Fruit fly (Drosophila melanogaster): ENCODE results near the gene Trp1.

- TF ChIP-seq Hr78 (GFP tag; optimal IDR thresholded peaks at IDR 0.05) (no peak), foxo (GFP tag; optimal IDR thresholded peaks at IDR 0.05) (peak in 1 of 2 experiments; percentile 87), Rel (GFP tag; optimal IDR thresholded peaks at IDR 0.05) (no peak), Rel (tag; optimal IDR thresholded peaks at IDR 0.05) (peak; percentile 51), OdsH (GFP tag; optimal IDR thresholded peaks at IDR 0.05) (peak; percentile 79), CG9705 (GFP tag; optimal IDR thresholded peaks at IDR 0.05) (peak; percentile 61), usp (GFP tag; optimal IDR thresholded peaks at IDR 0.05) (no peak)
Measured at dm6 chr2L:9982516-9982915, 26.7 kb upstream of the Trp1 start.

Data from whole organism, wandering third instar larva.